Worm (Caenorhabditis elegans): ENCODE data around the gene pafo-1.

DNA sequence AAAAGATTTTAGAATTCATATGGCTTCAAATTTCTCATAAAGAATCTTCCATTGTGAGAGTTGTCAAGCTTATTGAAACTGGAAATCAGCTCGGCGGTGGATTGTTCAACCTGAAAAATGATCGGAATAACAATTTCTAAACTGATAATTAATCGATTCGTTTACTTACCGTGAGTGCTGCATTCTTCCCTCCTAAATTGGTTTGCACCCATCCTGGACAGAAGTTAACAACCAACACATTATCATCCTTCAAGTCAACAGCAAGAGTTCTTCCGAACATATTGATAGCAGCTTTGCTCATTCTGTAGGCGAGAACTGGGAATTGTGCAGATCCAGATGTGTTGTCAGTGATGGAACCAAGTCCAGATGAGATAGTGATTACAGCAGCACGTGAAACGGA lies 6.4 kb upstream of the pafo-1 start:
- TF ChIP-seq ama-1 (optimal IDR thresholded peaks at IDR 0.05) = no peak
- TF ChIP-seq B0310.2 (tag; optimal IDR thresholded peaks at IDR 0.05) = no peak
